Fruit fly (Drosophila melanogaster): ENCODE data around the gene CG10165.

- TF ChIP-seq ovo (GFP tag; optimal IDR thresholded peaks at IDR 0.05) (no peak), toe (GFP tag; optimal IDR thresholded peaks at IDR 0.05) (no peak), CG5204 (GFP tag; optimal IDR thresholded peaks at IDR 0.05) (no peak), pad (GFP tag; optimal IDR thresholded peaks at IDR 0.05) (no peak), CG7101 (tag; optimal IDR thresholded peaks at IDR 0.05) (no peak), Crg-1 (GFP tag; optimal IDR thresholded peaks at IDR 0.05) (no peak), Clk (GFP tag; optimal IDR thresholded peaks at IDR 0.05) (no peak), cnc (optimal IDR thresholded peaks at IDR 0.05) (no peak), kay (GFP tag; ENCODE audit: borderline replicate concordance) (no peak)
Measured at dm6 chr2L:19526844-19527243, 3.3 kb downstream of the CG10165 start.
